Fruit fly (Drosophila melanogaster) whole organism, embryonic: Measurements from ENCODE around the gene CG7685.

Experiments
- Aef1 ChIP-seq: fragments of 200-800 bp; sonication (Bioruptor generic); IDR thresholded peaks from 3 replicates; pipeline ENCODE4 v1.3.6; 2022; ENCODE audit warnings: missing biosample characterization, missing genetic modification characterization
- CG10274 ChIP-seq: fragments of 200-800 bp; sonication (Bioruptor generic); optimal IDR thresholded peaks from 3 replicates; lab custom pipeline; 2017; ENCODE audit warnings: missing biosample characterization, mild to moderate bottlenecking, missing genetic modification characterization
- CG11085 ChIP-seq: fragments of 200-800 bp; sonication (Bioruptor generic); IDR thresholded peaks from 2 replicates; pipeline ENCODE4 v1.3.6; 2022; ENCODE audit warnings: missing biosample characterization, missing genetic modification characterization
- CG13424 ChIP-seq: fragments of 200-800 bp; sonication (Bioruptor generic); optimal IDR thresholded peaks from 2 replicates; lab custom pipeline; 2019; ENCODE audit warnings: missing biosample characterization, mild to moderate bottlenecking, missing genetic modification characterization, moderate library complexity
- CG14050 ChIP-seq: fragments of 200-800 bp; sonication (Bioruptor generic); IDR thresholded peaks from 3 replicates; pipeline ENCODE4 v1.3.6; 2022; ENCODE audit warnings: missing biosample characterization, missing genetic modification characterization
- CG15601 ChIP-seq: fragments of 200-800 bp; sonication (Bioruptor generic); optimal IDR thresholded peaks from 3 replicates; lab custom pipeline; 2019; ENCODE audit warnings: missing biosample characterization, mild to moderate bottlenecking, missing genetic modification characterization, moderate library complexity
- CG18599 ChIP-seq: fragments of 200-800 bp; sonication (Bioruptor generic); optimal IDR thresholded peaks from 3 replicates; lab custom pipeline; 2017; ENCODE audit warnings: missing biosample characterization, missing genetic modification characterization, mild to moderate bottlenecking, moderate library complexity, missing genetic modification reagents
- CG18619 ChIP-seq: fragments of 200-800 bp; sonication (Bioruptor generic); optimal IDR thresholded peaks from 3 replicates; lab custom pipeline; 2017; ENCODE audit warnings: missing biosample characterization, mild to moderate bottlenecking, missing genetic modification characterization
- CG32532 ChIP-seq: fragments of 200-800 bp; sonication (Bioruptor generic); IDR thresholded peaks from 2 replicates; pipeline ENCODE4 v1.3.6; 2022; ENCODE audit warnings: missing biosample characterization, missing genetic modification characterization
- CG4617 ChIP-seq: fragments of 200-800 bp; sonication (Bioruptor generic); optimal IDR thresholded peaks from 3 replicates; lab custom pipeline; 2016; ENCODE audit warnings: missing biosample characterization, missing genetic modification characterization, borderline replicate concordance
- CG6689 ChIP-seq: fragments of 200-800 bp; sonication (Bioruptor generic); IDR thresholded peaks from 2 replicates; pipeline ENCODE4 v1.3.6; 2022; ENCODE audit warnings: missing biosample characterization, missing genetic modification characterization
- CG6791 ChIP-seq: fragments of 200-800 bp; sonication (Bioruptor generic); IDR thresholded peaks from 3 replicates; pipeline ENCODE4 v1.3.6; 2022; ENCODE audit warnings: missing biosample characterization, missing genetic modification characterization; ENCODE audit not compliant: partially characterized antibody
- CG7556 ChIP-seq: fragments of 200-800 bp; sonication (Bioruptor generic); optimal IDR thresholded peaks from 2 replicates; lab custom pipeline; 2017; ENCODE audit warnings: missing biosample characterization, mild to moderate bottlenecking, missing genetic modification characterization
- CG8478 ChIP-seq: fragments of >200 bp; optimal IDR thresholded peaks from 2 replicates; lab custom pipeline; 2018
- CG9215 ChIP-seq: fragments of 200-800 bp; sonication (Bioruptor generic); IDR thresholded peaks from 2 replicates; pipeline ENCODE4 v1.3.6; 2022; ENCODE audit warnings: missing biosample characterization, missing genetic modification characterization
- Dip2 ChIP-seq: fragments of 200-800 bp; sonication (Bioruptor generic); IDR thresholded peaks from 2 replicates; pipeline ENCODE4 v1.3.6; 2022; ENCODE audit warnings: missing biosample characterization, missing genetic modification characterization
- Dp ChIP-seq: fragments of 200-800 bp; sonication (Bioruptor generic); optimal IDR thresholded peaks from 2 replicates; lab custom pipeline; 2018; ENCODE audit warnings: missing biosample characterization, mild to moderate bottlenecking, missing genetic modification characterization, moderate library complexity
- GATAe ChIP-seq: fragments of 200-800 bp; sonication (Bioruptor generic); conservative IDR thresholded peaks from 2 replicates; pipeline ENCODE4 v1.3.6; 2022; ENCODE audit warnings: missing biosample characterization, missing genetic modification characterization
- HmgD ChIP-seq: fragments of 200-800 bp; sonication (Bioruptor generic); optimal IDR thresholded peaks from 3 replicates; lab custom pipeline; 2016; ENCODE audit warnings: missing biosample characterization, missing genetic modification characterization
- Med ChIP-seq: fragments of 200-800 bp; sonication (Bioruptor generic); peaks from one replicate; lab custom pipeline; 2016; ENCODE audit warnings: missing biosample characterization, missing genetic modification characterization, mild to moderate bottlenecking, inconsistent platforms, moderate library complexity
- Mrtf ChIP-seq: fragments of 200-800 bp; sonication (Bioruptor generic); IDR thresholded peaks from 3 replicates; pipeline ENCODE4 v1.3.6; 2022; ENCODE audit warnings: missing biosample characterization, missing genetic modification characterization
- Neu2 ChIP-seq: fragments of 200-800 bp; sonication (Bioruptor generic); optimal IDR thresholded peaks from 3 replicates; lab custom pipeline; 2016; ENCODE audit warnings: missing biosample characterization, missing genetic modification characterization, borderline replicate concordance
- Nf-YA ChIP-seq: fragments of 200-800 bp; sonication (Bioruptor generic); IDR thresholded peaks from 2 replicates; pipeline ENCODE4 v1.3.6; 2022; ENCODE audit warnings: missing biosample characterization, missing genetic modification characterization
- PHDP ChIP-seq: fragments of 200-800 bp; sonication (Bioruptor generic); optimal IDR thresholded peaks from 3 replicates; lab custom pipeline; 2018; ENCODE audit warnings: missing biosample characterization, mild to moderate bottlenecking, missing genetic modification characterization, moderate library complexity
- Pdp1 ChIP-seq, 2 experiments: fragments of 200-800 bp; sonication (Bioruptor generic); optimal IDR thresholded peaks; 3 replicates each; lab custom pipeline; 2016; ENCODE audit warnings: missing biosample characterization in 2 of 2, missing genetic modification characterization in 2 of 2, mild to moderate bottlenecking in 1 of 2, moderate library complexity in 1 of 2
- Ptx1 ChIP-seq: fragments of 200-800 bp; sonication (Bioruptor generic); IDR thresholded peaks from 2 replicates; pipeline ENCODE4 v1.3.6; 2022; ENCODE audit warnings: missing biosample characterization, missing genetic modification characterization
- Usf ChIP-seq: fragments of 200-800 bp; sonication (Bioruptor generic); optimal IDR thresholded peaks from 2 replicates; lab custom pipeline; 2017; ENCODE audit warnings: missing genotype, missing biosample characterization, missing genetic modification characterization
- Vsx1 ChIP-seq: fragments of 200-800 bp; sonication (Bioruptor generic); optimal IDR thresholded peaks from 2 replicates; lab custom pipeline; 2017; ENCODE audit warnings: missing biosample characterization, mild to moderate bottlenecking, missing genetic modification characterization, missing genetic modification reagents
- ato ChIP-seq: fragments of 200-800 bp; sonication (Bioruptor generic); IDR thresholded peaks from 2 replicates; pipeline ENCODE4 v1.3.6; 2022; ENCODE audit warnings: missing biosample characterization, missing genetic modification characterization; ENCODE audit not compliant: partially characterized antibody
- cas ChIP-seq: fragments of 200-800 bp; sonication (Bioruptor generic); IDR thresholded peaks from 2 replicates; pipeline ENCODE4 v1.3.6; 2022; ENCODE audit warnings: missing biosample characterization, missing genetic modification characterization
- dan ChIP-seq: fragments of 200-800 bp; sonication (Bioruptor generic); IDR thresholded peaks from 2 replicates; pipeline ENCODE4 v1.3.6; 2022; ENCODE audit warnings: missing biosample characterization, missing genetic modification characterization
- dmrt11E ChIP-seq: fragments of 200-800 bp; sonication (Bioruptor generic); optimal IDR thresholded peaks from 3 replicates; lab custom pipeline; 2018; ENCODE audit warnings: missing biosample characterization, mild to moderate bottlenecking, missing genetic modification characterization, moderate library complexity
- en ChIP-seq: fragments of 200-800 bp; sonication (Bioruptor generic); optimal IDR thresholded peaks from 2 replicates; lab custom pipeline; 2016; ENCODE audit warnings: missing biosample characterization, missing genetic modification characterization
- fd3F ChIP-seq: fragments of 200-800 bp; sonication (Bioruptor generic); optimal IDR thresholded peaks from 2 replicates; lab custom pipeline; 2018; ENCODE audit warnings: missing biosample characterization, mild to moderate bottlenecking, missing genetic modification characterization, moderate library complexity
- fru ChIP-seq: fragments of >200 bp; optimal IDR thresholded peaks from 2 replicates; lab custom pipeline; 2017
- gcm2 ChIP-seq: fragments of 200-800 bp; sonication (Bioruptor generic); optimal IDR thresholded peaks from 2 replicates; lab custom pipeline; 2016; ENCODE audit warnings: missing biosample characterization, missing genetic modification characterization
- gt ChIP-seq: fragments of 200-800 bp; sonication (Bioruptor generic); IDR thresholded peaks from 2 replicates; pipeline ENCODE4 v1.3.6; 2022; ENCODE audit warnings: missing biosample characterization, missing genetic modification characterization
- lilli ChIP-seq: fragments of 200-800 bp; sonication (Bioruptor generic); optimal IDR thresholded peaks from 3 replicates; lab custom pipeline; 2016; ENCODE audit warnings: missing biosample characterization, missing genetic modification characterization
- luna ChIP-seq: fragments of 200-800 bp; sonication (Bioruptor generic); optimal IDR thresholded peaks from 2 replicates; lab custom pipeline; 2016; ENCODE audit warnings: missing biosample characterization, missing genetic modification characterization
- pan ChIP-seq, 4 experiments: fragments of >200 bp in 3 of 4; fragments of 200-800 bp in 1 of 4; sonication (Bioruptor generic) in 1 of 4; optimal IDR thresholded peaks in 3 of 4; IDR thresholded peaks in 1 of 4; 2 replicates each; pipeline versions ENCODE4 v1.3.6 to Lab custom; 2017 to 2022; ENCODE audit warnings: missing biosample characterization in 2 of 4, missing genetic modification characterization in 2 of 4, mixed read lengths in 1 of 4
- phol ChIP-seq: fragments of 200-800 bp; sonication (Bioruptor generic); optimal IDR thresholded peaks from 3 replicates; lab custom pipeline; 2018; ENCODE audit warnings: missing biosample characterization, mild to moderate bottlenecking, missing genetic modification characterization, moderate library complexity
- pita ChIP-seq: fragments of 200-800 bp; sonication (Bioruptor generic); optimal IDR thresholded peaks from 2 replicates; lab custom pipeline; 2017; ENCODE audit warnings: missing biosample characterization, mild to moderate bottlenecking, missing genetic modification characterization
- sim ChIP-seq: fragments of 200-800 bp; sonication (Bioruptor generic); IDR thresholded peaks from 2 replicates; pipeline ENCODE4 v1.3.6; 2022; ENCODE audit warnings: missing biosample characterization, missing genetic modification characterization
- sug ChIP-seq: fragments of 200-800 bp; optimal IDR thresholded peaks from 2 replicates; lab custom pipeline; 2019; ENCODE audit warnings: missing biosample characterization, mild to moderate bottlenecking, missing genetic modification characterization, moderate library complexity
- unpg ChIP-seq: fragments of 200-800 bp; sonication (Bioruptor generic); optimal IDR thresholded peaks from 3 replicates; lab custom pipeline; 2018; ENCODE audit warnings: missing biosample characterization, mild to moderate bottlenecking, missing genetic modification characterization, moderate library complexity
- vnd ChIP-seq: fragments of 200-800 bp; sonication (Bioruptor generic); IDR thresholded peaks from 3 replicates; pipeline ENCODE4 v1.3.6; 2022; ENCODE audit warnings: missing biosample characterization, missing genetic modification characterization; ENCODE audit not compliant: partially characterized antibody
- vvl ChIP-seq: fragments of 200-800 bp; sonication (Bioruptor generic); IDR thresholded peaks from 2 replicates; pipeline ENCODE4 v1.3.6; 2022; ENCODE audit warnings: missing biosample characterization, missing genetic modification characterization
- wdn ChIP-seq: fragments of 200-800 bp; sonication (Bioruptor generic); IDR thresholded peaks from 2 replicates; pipeline ENCODE4 v1.3.6; 2022; ENCODE audit warnings: missing biosample characterization, missing genetic modification characterization

CG7685 gene

DNA sequence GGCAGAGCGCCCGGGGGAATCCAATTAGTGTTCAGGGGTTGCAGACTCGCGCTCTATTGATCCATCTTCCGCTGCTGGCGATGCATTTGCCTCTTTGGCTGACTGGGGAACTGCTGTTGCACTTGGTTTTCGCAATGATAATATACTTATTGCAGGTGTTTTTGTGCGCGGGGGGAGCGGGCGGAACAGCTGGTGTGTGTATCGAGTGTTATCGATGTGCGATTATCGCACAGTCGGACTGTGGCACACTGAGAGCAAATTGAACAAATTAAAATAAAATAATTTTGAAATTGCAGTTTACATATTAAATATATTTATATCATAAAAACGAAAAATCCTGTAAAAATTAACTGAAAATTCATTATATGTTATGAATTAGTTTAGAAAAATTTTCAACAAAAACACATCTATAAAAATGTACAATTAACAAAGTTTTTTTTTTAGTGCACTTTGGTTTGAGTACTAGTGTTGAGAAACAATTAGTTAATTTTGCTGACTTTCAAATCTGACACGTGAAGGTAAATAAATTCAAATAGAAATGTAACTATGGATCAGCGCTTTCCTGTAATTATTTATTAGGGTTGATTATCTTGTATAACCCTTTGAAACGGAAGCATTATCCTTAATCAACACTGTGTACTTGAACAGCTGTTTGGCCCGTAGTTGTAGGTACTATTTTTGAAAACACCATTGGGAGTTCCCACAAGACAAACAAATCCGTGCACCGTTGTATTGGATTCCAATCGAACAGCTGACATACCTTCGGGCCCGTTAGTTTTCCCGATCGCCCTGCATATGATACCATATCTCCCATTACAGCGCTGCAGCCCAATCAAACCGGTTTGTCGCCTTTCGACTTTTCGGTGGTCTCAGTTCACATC lies 2.0 kb upstream of the CG7685 start, which contains the start of the genes Wdr37 and koko (continued):
- no peak for TF ChIP-seq pita
- TF ChIP-seq CG13424 (tag; lab: Kevin White, UChicago) = peak; percentile 98
- TF ChIP-seq CG6689 (GFP tag; lab: Robert Waterston, UW) = peak; percentile 99
- peak; percentile 99 for TF ChIP-seq CG32532 (GFP tag; lab: Robert Waterston, UW)
- peak; percentile 96 for TF ChIP-seq CG15601 (tag; lab: Kevin White, UChicago)
- TF ChIP-seq Usf (GFP tag; lab: Kevin White, UChicago) = peak; percentile 92
- peak; percentile 49 for TF ChIP-seq Neu2 (GFP tag; lab: Kevin White, UChicago)
- peak; percentile 52 for TF ChIP-seq HmgD (GFP tag; lab: Kevin White, UChicago)
- TF ChIP-seq CG4617 (GFP tag; lab: Kevin White, UChicago) = peak; percentile 86
- TF ChIP-seq PHDP (tag; lab: Kevin White, UChicago) = peak; percentile 97
- TF ChIP-seq GATAe = peak; percentile 94
- no peak for TF ChIP-seq pan (optimal IDR thresholded peaks at IDR 0.05; lab: Kevin White, UChicago)
- TF ChIP-seq pan (GFP tag; optimal IDR thresholded peaks at IDR 0.05 in 1 of 2, IDR thresholded peaks at IDR 0.05 in 1 of 2) = peak in 1 of 2 experiments; percentile 99
- peak; percentile 94 for TF ChIP-seq wdn (GFP tag; lab: Robert Waterston, UW)
- peak; percentile 98 for TF ChIP-seq unpg (GFP tag; lab: Kevin White, UChicago)
- peak; percentile 91 for TF ChIP-seq lilli (GFP tag; lab: Kevin White, UChicago)
- TF ChIP-seq CG18619 (GFP tag; lab: Kevin White, UChicago) = peak; percentile 94
- no peak; the same call in 1 of the 3 replicates for TF ChIP-seq vnd (GFP tag; lab: Robert Waterston, UW)
- peak; percentile 52; the same call in 1 of the 2 replicates for TF ChIP-seq ato (GFP tag; lab: Robert Waterston, UW)
- no peak for TF ChIP-seq gcm2 (GFP tag; lab: Kevin White, UChicago)
- TF ChIP-seq CG11085 = peak; percentile 98
- TF ChIP-seq Pdp1 (GFP tag; optimal IDR thresholded peaks at IDR 0.05; lab: Kevin White, UChicago) = peak; percentile 64 to 76
- TF ChIP-seq CG6791 (GFP tag; lab: Robert Waterston, UW) = peak; percentile 55; the same call in 2 of the 3 replicates
- TF ChIP-seq Nf-YA = peak; percentile 95
- TF ChIP-seq Dip2 (GFP tag; lab: Robert Waterston, UW) = peak; percentile 50; the same call in 1 of the 2 replicates
- TF ChIP-seq dmrt11E = peak; percentile 98
- TF ChIP-seq phol (tag; lab: Kevin White, UChicago) = peak; percentile 92
- TF ChIP-seq fd3F (GFP tag; lab: Kevin White, UChicago) = peak; percentile 95
- peak; percentile 40 for TF ChIP-seq en (GFP tag; lab: Kevin White, UChicago)
- TF ChIP-seq CG7556 (GFP tag; lab: Kevin White, UChicago) = peak; percentile 97
- TF ChIP-seq Ptx1 (GFP tag; lab: Robert Waterston, UW) = peak; percentile 100
- TF ChIP-seq dan (GFP tag; lab: Robert Waterston, UW) = peak; percentile 91
- TF ChIP-seq sim (GFP tag; lab: Robert Waterston, UW) = peak; percentile 96

DNA sequence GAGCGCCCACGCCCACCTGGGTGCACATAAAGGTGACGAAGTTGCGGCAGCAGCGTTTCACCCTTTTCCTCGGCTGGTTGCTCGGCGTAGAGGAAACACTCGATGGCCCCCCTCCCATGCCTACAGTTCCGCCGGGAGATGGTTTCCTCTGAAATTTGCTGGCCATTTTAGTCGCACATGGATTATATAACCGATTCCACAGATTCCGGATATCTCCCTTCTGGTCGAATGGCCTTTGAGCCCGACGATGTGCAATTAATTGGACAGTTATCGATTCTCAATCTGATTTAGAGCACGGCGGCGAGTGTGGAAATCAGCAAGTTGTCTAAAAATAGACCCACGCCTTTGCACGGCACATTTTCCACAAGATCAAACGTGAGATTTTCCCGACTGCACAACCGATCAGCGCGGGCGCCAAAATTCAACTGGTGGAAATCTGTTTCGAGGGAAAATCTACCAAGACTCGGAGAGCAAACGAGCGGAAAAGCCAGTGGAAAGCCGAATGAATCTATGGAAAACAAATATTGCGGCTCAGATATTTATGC lies 6.5 kb downstream of the CG7685 start, which contains the start of gene CG10864:
TSS of gene CG10864 (minus strand) at position 427 of the 545 bp plus-strand sequence.
- TF ChIP-seq sug (tag; lab: Kevin White, UChicago) (no peak), cas (no peak), CG8478 (lab: Kevin White, UChicago) (no peak), Pdp1 (GFP tag; optimal IDR thresholded peaks at IDR 0.05; lab: Kevin White, UChicago) (peak in 1 of 2 experiments; percentile 92), vvl (no peak), CG9215 (no peak), Med (GFP tag; lab: Kevin White, UChicago) (peak; percentile 61), gt (GFP tag; lab: Robert Waterston, UW) (no peak), Aef1 (GFP tag; lab: Robert Waterston, UW) (no peak), CG10274 (GFP tag; lab: Kevin White, UChicago) (no peak), Mrtf (GFP tag; lab: Robert Waterston, UW) (no peak), Vsx1 (GFP tag; lab: Kevin White, UChicago) (no peak), fru (lab: Kevin White, UChicago) (no peak), Dp (GFP tag; lab: Kevin White, UChicago) (peak; percentile 8), CG14050 (GFP tag; lab: Robert Waterston, UW) (no peak), luna (no peak), CG18599 (no peak)
